Worm (Caenorhabditis elegans): Measurements from ENCODE around the gene T14B4.5.

DNA sequence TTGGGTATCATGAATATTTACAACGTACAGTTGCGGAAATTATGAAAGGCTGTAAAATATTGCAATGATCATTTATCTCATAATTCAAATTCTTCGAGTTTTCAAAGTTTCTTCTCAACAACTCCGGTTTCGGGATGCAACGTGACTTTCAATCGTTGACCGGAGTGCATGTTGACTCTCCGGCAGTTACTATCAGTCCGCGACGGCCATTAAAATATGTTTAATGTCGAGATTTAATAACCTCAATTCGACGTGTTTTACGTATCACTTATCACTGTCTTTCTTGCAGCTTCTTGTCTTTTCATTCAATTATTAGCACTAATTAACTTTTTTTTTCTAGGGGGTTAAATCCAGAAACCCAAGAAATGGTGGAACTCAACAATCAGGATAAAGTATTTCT, 1.6 kb downstream of the T14B4.5 start, which contains the start of gene tsp-10:
- TF ChIP-seq med-1 (GFP tag; optimal IDR thresholded peaks at IDR 0.05; ENCODE audit: insufficient read depth) (no peak), klf-2 (GFP tag; conservative IDR thresholded peaks at IDR 0.05) (no peak), tab-1 (GFP tag; IDR thresholded peaks at IDR 0.05) (no peak), ztf-29 (GFP tag; IDR thresholded peaks at IDR 0.05) (no peak), flt-1 (GFP tag; IDR thresholded peaks at IDR 0.05) (no peak)

Measured in whole organism, midembryonic.